Fruit fly (Drosophila melanogaster) whole organism, adult: ENCODE results near the gene CG13003.

Experiments used
- CG11617 ChIP-seq: fragments of 200-800 bp; sonication (Bioruptor generic); optimal IDR thresholded peaks from 2 replicates; lab custom pipeline; 2017; ENCODE audit warnings: mild to moderate bottlenecking, missing biosample characterization, missing genetic modification reagents, missing genetic modification characterization
- CG12768 ChIP-seq: fragments of 200-800 bp; sonication (Bioruptor generic); optimal IDR thresholded peaks from 2 replicates; lab custom pipeline; 2017; ENCODE audit warnings: missing biosample characterization, missing genetic modification characterization, mild to moderate bottlenecking, moderate library complexity, missing genetic modification reagents
- CG14711 ChIP-seq: fragments of 200-800 bp; sonication (Bioruptor generic); optimal IDR thresholded peaks from 2 replicates; lab custom pipeline; 2018; ENCODE audit warnings: missing biosample characterization, mild to moderate bottlenecking, missing genetic modification characterization, moderate library complexity
- CG1620 ChIP-seq: fragments of 200-800 bp; sonication (Bioruptor generic); optimal IDR thresholded peaks from 2 replicates; lab custom pipeline; 2016; ENCODE audit warnings: missing biosample characterization, missing genetic modification characterization
- CG33017 ChIP-seq: fragments of 200-800 bp; sonication (Bioruptor generic); optimal IDR thresholded peaks from 2 replicates; lab custom pipeline; 2018; ENCODE audit warnings: missing biosample characterization, mild to moderate bottlenecking, missing genetic modification characterization, moderate library complexity
- CG5204 ChIP-seq: fragments of 200-800 bp; sonication (Bioruptor generic); optimal IDR thresholded peaks from 2 replicates; lab custom pipeline; 2016; ENCODE audit warnings: missing biosample characterization, missing genetic modification characterization
- CG7045 ChIP-seq: fragments of 200-800 bp; sonication (Bioruptor generic); optimal IDR thresholded peaks from 2 replicates; lab custom pipeline; 2017; ENCODE audit warnings: missing biosample characterization, mild to moderate bottlenecking, missing genetic modification characterization
- CG7101 ChIP-seq: fragments of 200-800 bp; sonication (Bioruptor generic); optimal IDR thresholded peaks from 2 replicates; lab custom pipeline; 2018; ENCODE audit warnings: missing biosample characterization, mild to moderate bottlenecking, missing genetic modification characterization, moderate library complexity
- Clk ChIP-seq: fragments of 200-800 bp; sonication (Bioruptor generic); optimal IDR thresholded peaks from 2 replicates; lab custom pipeline; 2017; ENCODE audit warnings: missing biosample characterization, missing genetic modification characterization
- Crg-1 ChIP-seq: fragments of 200-800 bp; sonication (Bioruptor generic); optimal IDR thresholded peaks from 2 replicates; lab custom pipeline; 2016; ENCODE audit warnings: missing biosample characterization, missing genetic modification characterization
- Hr96 ChIP-seq: fragments of 200-800 bp; sonication (Bioruptor generic); optimal IDR thresholded peaks from 2 replicates; lab custom pipeline; 2016; ENCODE audit warnings: missing biosample characterization, missing genetic modification characterization
- Mnt ChIP-seq: fragments of 200-800 bp; sonication (Bioruptor generic); optimal IDR thresholded peaks from 2 replicates; lab custom pipeline; 2016; ENCODE audit warnings: missing biosample characterization, mild to moderate bottlenecking, missing genetic modification characterization
- bab1 ChIP-seq: fragments of 200-800 bp; sonication (Bioruptor generic); optimal IDR thresholded peaks from 3 replicates; lab custom pipeline; 2019; ENCODE audit warnings: missing biosample characterization, mild to moderate bottlenecking, missing genetic modification characterization, moderate library complexity
- cic ChIP-seq: fragments of 200-800 bp; sonication (Bioruptor generic); optimal IDR thresholded peaks from 2 replicates; lab custom pipeline; 2017; ENCODE audit warnings: missing biosample characterization, mild to moderate bottlenecking, missing genetic modification characterization, moderate library complexity
- cnc ChIP-seq, 2 experiments: fragments of >200 bp; optimal IDR thresholded peaks; 2 replicates each; lab custom pipeline; 2017
- kay ChIP-seq: fragments of 200-800 bp; sonication (Bioruptor generic); peaks from one replicate; lab custom pipeline; 2016; ENCODE audit warnings: missing biosample characterization, missing genetic modification characterization, borderline replicate concordance
- ovo ChIP-seq: fragments of 200-800 bp; sonication (Bioruptor generic); optimal IDR thresholded peaks from 2 replicates; lab custom pipeline; 2016; ENCODE audit warnings: missing biosample characterization, missing genetic modification characterization
- pad ChIP-seq: fragments of 200-800 bp; sonication (Bioruptor generic); optimal IDR thresholded peaks from 3 replicates; lab custom pipeline; 2017; ENCODE audit warnings: missing biosample characterization, missing genetic modification characterization, mild to moderate bottlenecking, moderate library complexity, missing genetic modification reagents
- tj ChIP-seq: fragments of 200-800 bp; sonication (Bioruptor generic); optimal IDR thresholded peaks from 3 replicates; lab custom pipeline; 2017; ENCODE audit warnings: missing biosample characterization, mild to moderate bottlenecking, missing genetic modification characterization, moderate library complexity
- toe ChIP-seq: fragments of 200-800 bp; sonication (Bioruptor generic); optimal IDR thresholded peaks from 2 replicates; lab custom pipeline; 2016; ENCODE audit warnings: missing biosample characterization, missing genetic modification characterization

CG13003 gene

DNA sequence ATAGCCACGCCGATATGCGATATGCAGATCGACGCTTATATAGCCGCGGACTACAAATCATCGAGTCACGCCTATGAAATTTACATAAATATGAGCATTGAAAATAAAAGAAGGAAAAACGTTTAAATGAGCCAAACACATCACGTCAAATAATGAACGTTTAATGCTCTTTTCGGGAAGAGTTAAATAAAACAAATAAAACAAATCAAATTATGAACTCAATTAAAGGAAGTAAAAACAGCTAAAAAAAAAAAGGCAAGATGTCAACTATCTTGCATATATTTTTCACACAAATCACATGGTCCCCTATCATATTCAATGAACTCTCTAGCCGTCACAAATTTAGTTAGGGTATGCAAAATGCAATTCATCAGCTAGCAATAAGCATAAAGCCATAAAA is 8.7 kb downstream of the CG13003 start:
- TF ChIP-seq CG11617 (GFP tag; lab: Kevin White, UChicago) (no peak), CG7045 (no peak), bab1 (no peak), CG33017 (no peak), Crg-1 (no peak), kay (GFP tag; lab: Kevin White, UChicago) (no peak), toe (GFP tag; lab: Kevin White, UChicago) (no peak), tj (GFP tag; lab: Kevin White, UChicago) (no peak), cic (GFP tag; lab: Kevin White, UChicago) (no peak), CG14711 (no peak), Hr96 (GFP tag; lab: Kevin White, UChicago) (no peak), pad (no peak)

dm6 chrX:16859732-16860131 is 16.6 kb downstream of the CG13003 start:
- TF ChIP-seq pad (no peak), CG14711 (no peak), bab1 (no peak), CG7101 (tag; lab: Kevin White, UChicago) (no peak), Crg-1 (no peak), toe (GFP tag; lab: Kevin White, UChicago) (no peak), CG33017 (no peak)

DNA sequence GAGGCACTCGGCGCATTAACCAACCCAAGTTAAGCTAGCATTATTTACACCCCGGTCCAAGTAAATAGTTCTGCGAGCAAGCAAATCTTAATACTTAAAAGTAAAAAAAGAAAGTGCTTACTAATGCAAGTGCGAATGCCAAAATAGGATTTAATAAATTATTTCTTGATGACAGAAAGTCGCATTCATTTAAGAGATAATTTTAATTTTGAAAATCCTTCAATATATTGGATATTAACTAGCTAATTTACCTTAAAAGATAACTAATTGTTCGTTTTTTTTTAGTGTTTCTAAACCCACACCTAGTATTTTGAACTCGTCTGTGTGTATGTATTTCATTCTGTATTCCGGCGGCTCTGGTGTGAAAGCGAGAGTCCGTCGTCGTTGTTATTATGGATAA is 21.6 kb downstream of the CG13003 start:
- TF ChIP-seq CG14711 (peak; percentile 6), bab1 (peak; percentile 59), CG7101 (tag; lab: Kevin White, UChicago) (peak; percentile 22), CG12768 (GFP tag; lab: Kevin White, UChicago) (no peak)

DNA sequence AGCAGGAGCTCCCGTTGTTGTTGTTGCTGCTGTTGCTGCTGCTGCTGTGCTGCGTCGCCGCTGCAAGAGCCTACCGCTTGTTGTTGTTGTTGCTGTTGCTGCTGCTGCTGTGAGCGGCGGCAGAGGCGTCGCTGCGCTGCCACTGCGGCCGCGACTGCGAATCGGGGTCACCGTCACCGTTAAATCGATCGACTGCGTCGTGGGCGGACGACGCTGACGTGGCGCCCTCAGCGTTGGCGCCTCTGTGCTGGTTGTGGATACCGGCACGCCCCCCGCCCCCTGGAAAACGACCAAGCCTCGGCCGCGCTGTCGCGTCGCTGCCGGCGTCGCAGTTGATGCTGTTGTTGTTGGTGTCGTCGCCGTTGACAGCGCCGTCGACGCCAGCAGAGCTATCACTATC is 26.8 kb downstream of the CG13003 start:
- TF ChIP-seq cic (GFP tag; lab: Kevin White, UChicago) (no peak), ovo (GFP tag; lab: Kevin White, UChicago) (no peak), cnc (optimal IDR thresholded peaks at IDR 0.05; lab: Kevin White, UChicago) (no peak), CG7045 (no peak), CG12768 (GFP tag; lab: Kevin White, UChicago) (no peak), CG5204 (no peak), CG7101 (tag; lab: Kevin White, UChicago) (no peak)

- TF ChIP-seq pad (no peak), CG12768 (GFP tag; lab: Kevin White, UChicago) (no peak), toe (GFP tag; lab: Kevin White, UChicago) (no peak), ovo (GFP tag; lab: Kevin White, UChicago) (no peak), CG33017 (no peak), CG5204 (no peak), CG11617 (GFP tag; lab: Kevin White, UChicago) (no peak), CG14711 (no peak), cnc (optimal IDR thresholded peaks at IDR 0.05; lab: Kevin White, UChicago) (no peak), Clk (GFP tag; lab: Kevin White, UChicago) (no peak)
Observed at dm6 chrX:16848978-16849377, 27.4 kb downstream of the CG13003 start.

dm6 chrX:16846575-16846974 is 29.8 kb downstream of the CG13003 start:
- TF ChIP-seq CG7101 (tag; lab: Kevin White, UChicago) (no peak), CG14711 (no peak), Hr96 (GFP tag; lab: Kevin White, UChicago) (no peak), ovo (GFP tag; lab: Kevin White, UChicago) (no peak), cic (GFP tag; lab: Kevin White, UChicago) (no peak)

DNA sequence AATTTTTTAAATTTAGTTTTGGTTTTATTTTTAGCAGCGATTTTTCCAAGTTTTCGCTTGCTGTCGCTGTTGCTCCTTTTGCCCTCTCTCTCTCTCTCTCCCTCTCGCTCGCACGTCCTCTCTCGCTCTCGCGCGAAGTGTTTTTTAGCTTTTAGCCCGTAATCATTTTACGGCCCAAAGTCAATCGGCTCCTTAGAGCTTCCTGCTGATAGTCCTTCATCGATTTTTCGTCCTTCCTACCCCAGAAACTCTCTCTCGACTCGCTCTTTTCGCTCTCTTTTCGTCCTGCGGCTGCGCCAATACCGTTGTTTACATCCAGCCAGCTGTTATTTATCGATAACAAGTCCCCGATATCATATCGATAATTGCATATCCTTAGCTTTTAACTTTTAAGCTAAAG is 32.0 kb downstream of the CG13003 start, which contains the start of gene RSG7:
Gene RSG7, minus strand, starts transcription at position 139 of the 400 bp plus-strand sequence.
- TF ChIP-seq kay (GFP tag; lab: Kevin White, UChicago) (no peak), CG5204 (no peak), tj (GFP tag; lab: Kevin White, UChicago) (no peak), Mnt (GFP tag; lab: Kevin White, UChicago) (no peak), CG7101 (tag; lab: Kevin White, UChicago) (no peak), CG1620 (GFP tag; lab: Kevin White, UChicago) (no peak), CG11617 (GFP tag; lab: Kevin White, UChicago) (no peak), bab1 (no peak), Clk (GFP tag; lab: Kevin White, UChicago) (no peak), Hr96 (GFP tag; lab: Kevin White, UChicago) (no peak), CG7045 (no peak), CG12768 (GFP tag; lab: Kevin White, UChicago) (no peak), CG33017 (no peak), toe (GFP tag; lab: Kevin White, UChicago) (no peak), ovo (GFP tag; lab: Kevin White, UChicago) (no peak), cnc (optimal IDR thresholded peaks at IDR 0.05; lab: Kevin White, UChicago) (no peak), pad (no peak)

- TF ChIP-seq CG11617 (GFP tag; lab: Kevin White, UChicago) = no peak
Observed at dm6 chrX:16839905-16840304, 36.4 kb downstream of the CG13003 start.
